Fruit fly (Drosophila melanogaster) whole organism, pupa: ENCODE measurements around the gene Doc3.
A peak's percentile ranks its signal among the peaks of the same experiment; 100 is the strongest.

ENCODE experiments used
- CG10348 ChIP-seq: fragments of 200-800 bp; sonication (Bioruptor generic); IDR thresholded peaks from 2 replicates; pipeline ENCODE4 v1.3.6; 2022; ENCODE audit warnings: missing biosample characterization, missing genetic modification characterization
- CG12605 ChIP-seq: fragments of 200-800 bp; sonication (Bioruptor generic); IDR thresholded peaks from 2 replicates; pipeline ENCODE4 v1.3.6; 2022; ENCODE audit warnings: missing biosample characterization, missing genetic modification characterization
- CG13204 ChIP-seq: fragments of 200-800 bp; sonication (Bioruptor generic); optimal IDR thresholded peaks from 2 replicates; lab custom pipeline; 2018; ENCODE audit warnings: missing biosample characterization, mild to moderate bottlenecking, missing genetic modification characterization, moderate library complexity
- CG14655 ChIP-seq: fragments of 200-800 bp; sonication (Bioruptor generic); optimal IDR thresholded peaks from 3 replicates; lab custom pipeline; 2017; ENCODE audit warnings: mild to moderate bottlenecking, missing biosample characterization, missing genetic modification reagents, missing genetic modification characterization
- CG15710 ChIP-seq: fragments of 200-800 bp; sonication (Bioruptor generic); optimal IDR thresholded peaks from 2 replicates; lab custom pipeline; 2018; ENCODE audit warnings: missing biosample characterization, mild to moderate bottlenecking, missing genetic modification characterization, moderate library complexity
- CG17806 ChIP-seq: fragments of 200-800 bp; sonication (Bioruptor generic); optimal IDR thresholded peaks from 2 replicates; lab custom pipeline; 2018; ENCODE audit warnings: missing biosample characterization, mild to moderate bottlenecking, missing genetic modification characterization, moderate library complexity
- CG32121 ChIP-seq: fragments of 200-800 bp; sonication (Bioruptor generic); IDR thresholded peaks from 2 replicates; pipeline ENCODE4 v1.3.6; 2022; ENCODE audit warnings: missing biosample characterization, missing genetic modification characterization
- CG34367 ChIP-seq: fragments of 200-800 bp; sonication (Bioruptor generic); optimal IDR thresholded peaks from 2 replicates; lab custom pipeline; 2018; ENCODE audit warnings: missing biosample characterization, mild to moderate bottlenecking, missing genetic modification characterization
- CG4496 ChIP-seq: fragments of 200-800 bp; sonication (Bioruptor generic); IDR thresholded peaks from 3 replicates; pipeline ENCODE4 v1.3.6; 2022; ENCODE audit warnings: missing biosample characterization, missing genetic modification characterization
- CG8159 ChIP-seq: fragments of 200-800 bp; sonication (Bioruptor generic); optimal IDR thresholded peaks from 3 replicates; lab custom pipeline; 2018; ENCODE audit warnings: missing biosample characterization, mild to moderate bottlenecking, missing genetic modification characterization, moderate library complexity
- CG8301 ChIP-seq: fragments of 200-800 bp; sonication (Bioruptor generic); optimal IDR thresholded peaks from 2 replicates; lab custom pipeline; 2018; ENCODE audit warnings: missing biosample characterization, mild to moderate bottlenecking, missing genetic modification characterization
- CG9948 ChIP-seq: fragments of 200-800 bp; sonication (Bioruptor generic); optimal IDR thresholded peaks from 2 replicates; lab custom pipeline; 2018; ENCODE audit warnings: missing biosample characterization, mild to moderate bottlenecking, missing genetic modification characterization, moderate library complexity
- D1 ChIP-seq: fragments of 200-800 bp; sonication (Bioruptor generic); optimal IDR thresholded peaks from 2 replicates; lab custom pipeline; 2018; ENCODE audit warnings: missing biosample characterization, mild to moderate bottlenecking, missing genetic modification characterization, moderate library complexity
- EcR ChIP-seq: fragments of 200-800 bp; sonication (Bioruptor generic); optimal IDR thresholded peaks from 3 replicates; lab custom pipeline; 2019; ENCODE audit warnings: missing biosample characterization, missing genetic modification characterization, mild to moderate bottlenecking, moderate library complexity, missing genetic modification reagents
- Ets98B ChIP-seq: fragments of 200-800 bp; sonication (Bioruptor generic); IDR thresholded peaks from 2 replicates; pipeline ENCODE4 v1.3.6; 2022; ENCODE audit warnings: missing biosample characterization, missing genetic modification characterization
- Pif1A ChIP-seq: fragments of 200-800 bp; sonication (Bioruptor generic); optimal IDR thresholded peaks from 3 replicates; lab custom pipeline; 2016; ENCODE audit warnings: missing biosample characterization, missing genetic modification characterization
- Pif1B ChIP-seq: fragments of 200-800 bp; sonication (Bioruptor generic); optimal IDR thresholded peaks from 3 replicates; lab custom pipeline; 2016; ENCODE audit warnings: missing biosample characterization, missing genetic modification characterization
- Snoo ChIP-seq: fragments of 200-800 bp; sonication (Bioruptor generic); optimal IDR thresholded peaks from 3 replicates; lab custom pipeline; 2017; ENCODE audit warnings: missing biosample characterization, mild to moderate bottlenecking, missing genetic modification characterization, inconsistent platforms
- fd96Ca ChIP-seq: fragments of 200-800 bp; sonication (Bioruptor generic); IDR thresholded peaks from 3 replicates; pipeline ENCODE4 v1.3.6; 2022; ENCODE audit warnings: missing biosample characterization, missing genetic modification characterization
- gl ChIP-seq: fragments of 200-800 bp; sonication (Bioruptor generic); optimal IDR thresholded peaks from 2 replicates; lab custom pipeline; 2018; ENCODE audit warnings: missing biosample characterization, mild to moderate bottlenecking, missing genetic modification characterization
- rn ChIP-seq: fragments of 200-800 bp; sonication (Bioruptor generic); IDR thresholded peaks from 2 replicates; pipeline ENCODE4 v1.3.6; 2022; ENCODE audit warnings: missing biosample characterization, missing genetic modification characterization

The Doc3 gene

DNA sequence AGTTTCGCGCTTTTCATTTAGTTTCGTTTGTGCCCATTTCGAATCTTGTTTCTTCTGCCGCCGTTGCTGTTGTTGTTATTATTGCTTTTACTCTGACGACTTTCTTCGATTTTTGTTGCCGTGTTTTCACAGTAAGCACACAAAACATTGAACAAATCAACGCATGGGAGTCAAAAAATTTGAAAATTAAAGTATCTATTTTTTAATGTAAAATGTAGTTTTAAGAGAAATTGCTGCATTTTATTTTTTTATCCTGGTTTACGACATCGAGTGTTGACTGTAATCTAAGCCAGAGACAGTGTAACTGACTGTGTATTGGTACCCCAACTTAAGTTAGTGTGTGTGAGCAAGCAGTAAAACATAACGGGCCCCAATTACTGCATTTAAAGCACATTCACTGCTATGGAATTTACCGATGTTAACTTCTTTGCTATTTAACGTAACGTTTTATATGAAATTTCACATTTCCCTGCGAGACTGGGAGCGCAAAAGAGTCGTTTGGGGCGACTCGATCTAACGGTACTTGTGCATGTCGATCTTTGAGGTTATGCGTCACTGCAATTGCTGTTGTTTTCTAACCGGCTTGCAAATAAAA lies 8.7 kb upstream of the Doc3 start:
- TF ChIP-seq CG32121 (GFP tag; lab: Robert Waterston, UW): peak; percentile 95
- no peak for TF ChIP-seq Pif1A (GFP tag; lab: Kevin White, UChicago)
- peak; percentile 31 for TF ChIP-seq CG34367 (tag; lab: Kevin White, UChicago)
- TF ChIP-seq CG10348 (GFP tag; lab: Robert Waterston, UW): peak; percentile 67
- peak; percentile 79 for TF ChIP-seq rn (GFP tag; lab: Robert Waterston, UW)
- TF ChIP-seq CG4496: peak; percentile 94
- no peak for TF ChIP-seq D1 (tag; lab: Kevin White, UChicago)
- TF ChIP-seq CG12605 (GFP tag; lab: Robert Waterston, UW): peak; percentile 92
- TF ChIP-seq gl (tag; lab: Kevin White, UChicago): no peak
- TF ChIP-seq Pif1B (GFP tag; lab: Kevin White, UChicago): no peak
- TF ChIP-seq Ets98B (GFP tag; lab: Robert Waterston, UW): peak; percentile 97
- peak; percentile 58 for TF ChIP-seq CG15710 (tag; lab: Kevin White, UChicago)
- TF ChIP-seq Snoo (tag; lab: Kevin White, UChicago): peak; percentile 79
- peak; percentile 92 for TF ChIP-seq CG8301 (tag; lab: Kevin White, UChicago)
- TF ChIP-seq CG17806 (tag; lab: Kevin White, UChicago): peak; percentile 74
- TF ChIP-seq CG8159 (tag; lab: Kevin White, UChicago): no peak
- TF ChIP-seq fd96Ca: peak; percentile 79; the same call in 2 of the 3 replicates
- peak; percentile 58 for TF ChIP-seq CG9948 (tag; lab: Kevin White, UChicago)
- no peak for TF ChIP-seq CG13204
- TF ChIP-seq EcR (GFP tag; lab: Kevin White, UChicago): no peak
- TF ChIP-seq CG14655 (GFP tag; lab: Kevin White, UChicago): no peak

DNA sequence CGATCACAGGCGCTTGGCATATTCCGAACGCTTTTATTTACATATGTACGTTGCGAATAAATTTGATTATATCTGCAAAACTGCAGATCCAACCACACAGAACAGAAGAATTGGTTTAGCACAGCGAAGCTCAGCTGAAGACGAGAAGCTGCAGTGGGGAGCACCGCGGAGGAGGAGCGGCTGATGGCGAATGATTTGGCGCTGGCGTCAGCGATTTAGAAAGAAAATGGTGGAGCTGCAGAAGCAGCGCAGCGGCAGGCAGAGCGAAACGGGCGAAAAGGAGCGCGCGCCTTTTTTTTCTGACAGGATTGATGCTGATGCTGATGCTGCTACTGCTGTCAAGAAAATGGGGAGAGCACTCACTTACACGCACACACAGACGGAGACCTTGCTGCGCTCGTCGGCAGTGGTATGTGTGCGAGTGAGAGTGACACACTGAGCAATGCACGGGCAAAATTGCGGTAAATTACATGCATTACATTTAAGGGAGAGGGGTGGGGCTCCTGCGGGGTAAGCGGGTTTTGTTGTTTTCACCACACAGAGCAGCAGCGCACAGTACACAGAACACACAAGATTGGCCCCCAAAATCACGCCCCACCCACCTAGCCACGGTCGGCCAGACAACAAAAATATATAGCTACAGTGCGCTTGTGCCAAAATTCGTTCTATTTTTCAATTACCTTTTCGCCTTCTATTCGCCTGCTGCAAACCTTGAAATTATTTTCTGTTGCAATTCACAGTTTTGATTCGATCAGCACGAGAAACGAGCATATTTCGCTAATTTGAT lies 7.9 kb upstream of the Doc3 start:
- TF ChIP-seq CG4496 (no peak; the same call in none of the 3 replicates), CG10348 (GFP tag; lab: Robert Waterston, UW) (no peak), CG15710 (tag; lab: Kevin White, UChicago) (no peak), CG9948 (tag; lab: Kevin White, UChicago) (no peak), CG17806 (tag; lab: Kevin White, UChicago) (no peak), CG12605 (GFP tag; lab: Robert Waterston, UW) (no peak), gl (tag; lab: Kevin White, UChicago) (no peak), CG13204 (peak; percentile 85), Ets98B (GFP tag; lab: Robert Waterston, UW) (peak; percentile 43; the same call in 1 of the 2 replicates), EcR (GFP tag; lab: Kevin White, UChicago) (peak; percentile 23), CG32121 (GFP tag; lab: Robert Waterston, UW) (peak; percentile 22; the same call in 1 of the 2 replicates), Pif1B (GFP tag; lab: Kevin White, UChicago) (no peak)

DNA sequence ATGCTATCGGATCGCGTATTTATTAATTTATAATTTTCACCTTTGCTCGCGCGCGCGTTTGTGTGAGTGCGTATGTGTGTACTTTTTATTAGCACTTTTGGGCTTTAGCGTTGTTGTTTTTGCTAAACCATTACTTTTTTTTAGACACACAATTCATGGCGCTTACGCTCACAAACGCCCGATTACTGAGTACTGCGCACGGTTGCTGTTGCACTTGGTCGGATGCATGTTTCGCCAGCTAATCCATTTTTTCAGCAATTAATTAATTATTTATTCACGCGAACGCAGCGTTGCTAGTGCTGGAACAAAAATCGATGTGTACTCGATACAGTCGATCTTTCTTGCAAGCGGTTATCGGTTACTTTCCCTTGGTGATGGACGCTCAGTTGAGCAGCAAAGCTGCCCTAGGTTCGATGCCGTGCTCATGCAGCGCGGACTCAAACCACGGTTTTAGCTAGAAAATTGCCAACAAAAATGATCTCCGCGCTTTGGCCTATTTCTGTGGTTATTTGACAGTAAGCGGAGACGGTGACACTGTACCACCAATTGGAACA lies 7.2 kb upstream of the Doc3 start, which contains the start of the genes smg and CG5087:
TSS of gene smg (minus strand) at position 304 of the 554 bp plus-strand sequence.
TSS of gene CG5087 (plus strand) at position 499 of the 554 bp plus-strand sequence.
- TF ChIP-seq Snoo (tag; lab: Kevin White, UChicago) (no peak), CG15710 (tag; lab: Kevin White, UChicago) (no peak), CG34367 (tag; lab: Kevin White, UChicago) (no peak), EcR (GFP tag; lab: Kevin White, UChicago) (no peak), CG32121 (GFP tag; lab: Robert Waterston, UW) (peak; percentile 22; the same call in 1 of the 2 replicates), rn (GFP tag; lab: Robert Waterston, UW) (0 out of 2 replicates have a peak, but pooled peaks have one; percentile 10), CG13204 (no peak), CG12605 (GFP tag; lab: Robert Waterston, UW) (no peak), Ets98B (GFP tag; lab: Robert Waterston, UW) (no peak; the same call in 1 of the 2 replicates), CG10348 (GFP tag; lab: Robert Waterston, UW) (no peak), Pif1A (GFP tag; lab: Kevin White, UChicago) (no peak), fd96Ca (no peak)

DNA sequence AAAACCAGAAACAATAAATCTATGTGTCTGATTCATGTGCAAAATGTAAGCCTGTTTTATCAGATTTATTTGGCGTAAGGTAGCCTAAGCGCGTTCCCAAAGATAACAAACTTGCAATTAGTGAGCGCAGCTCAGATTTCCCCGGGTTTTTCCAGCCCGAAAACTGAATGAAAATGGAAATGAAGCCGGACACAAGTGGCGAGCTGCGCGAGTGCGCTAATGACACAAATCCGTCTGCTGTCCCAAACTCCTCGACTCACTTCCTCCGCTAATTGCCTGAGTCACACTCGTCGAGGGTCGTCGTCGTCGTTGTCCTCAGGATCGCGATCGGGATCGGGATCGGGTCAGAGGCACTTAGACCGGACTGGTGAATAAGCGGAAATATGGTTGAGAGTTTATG lies 2.5 kb upstream of the Doc3 start:
- TF ChIP-seq CG34367 (tag; lab: Kevin White, UChicago): no peak
- TF ChIP-seq CG12605 (GFP tag; lab: Robert Waterston, UW): no peak
- TF ChIP-seq Pif1A (GFP tag; lab: Kevin White, UChicago): no peak
- no peak for TF ChIP-seq CG15710 (tag; lab: Kevin White, UChicago)
- TF ChIP-seq Ets98B (GFP tag; lab: Robert Waterston, UW): no peak
- no peak for TF ChIP-seq CG4496
- TF ChIP-seq CG8159 (tag; lab: Kevin White, UChicago): no peak
- TF ChIP-seq fd96Ca: no peak
- TF ChIP-seq CG17806 (tag; lab: Kevin White, UChicago): no peak
- TF ChIP-seq CG32121 (GFP tag; lab: Robert Waterston, UW): no peak
- no peak for TF ChIP-seq Snoo (tag; lab: Kevin White, UChicago)
- TF ChIP-seq gl (tag; lab: Kevin White, UChicago): no peak
- TF ChIP-seq EcR (GFP tag; lab: Kevin White, UChicago): no peak
- TF ChIP-seq D1 (tag; lab: Kevin White, UChicago): no peak
- TF ChIP-seq CG13204: no peak
- no peak for TF ChIP-seq CG9948 (tag; lab: Kevin White, UChicago)
- TF ChIP-seq Pif1B (GFP tag; lab: Kevin White, UChicago): no peak
